Worm (Caenorhabditis elegans) whole organism, midembryonic: ENCODE results near the gene B0432.10.

Source experiments
- T22C8.4 ChIP-seq: fragments of 200-800 bp; sonication (Bioruptor generic); IDR thresholded peaks from 2 replicates; pipeline ENCODE4 v1.3.6; 2022; ENCODE audit warnings: missing genetic modification characterization, missing compliant biosample characterization
- cog-1 ChIP-seq: sonication (generic microtip); optimal IDR thresholded peaks from 2 replicates; lab custom pipeline; 2016; ENCODE audit warnings: missing genetic modification characterization, missing compliant biosample characterization
- flt-1 ChIP-seq: fragments of 200-800 bp; sonication (Bioruptor generic); IDR thresholded peaks from 2 replicates; pipeline ENCODE4 v1.3.6; 2022; ENCODE audit warnings: missing genetic modification characterization, missing compliant biosample characterization
- klf-2 ChIP-seq: fragments of 200-800 bp; sonication (Bioruptor generic); conservative IDR thresholded peaks from 2 replicates; pipeline ENCODE4 v1.3.6; 2022; ENCODE audit warnings: missing genetic modification reagents, missing genetic modification characterization, missing compliant biosample characterization
- med-1 ChIP-seq: sonication (generic microtip); optimal IDR thresholded peaks from 2 replicates; lab custom pipeline; 2017; ENCODE audit warnings: missing genetic modification characterization, mild to moderate bottlenecking, missing compliant biosample characterization, antibody characterized with exemption, missing genetic modification reagents; ENCODE audit not compliant: insufficient read depth
- ref-1 ChIP-seq: fragments of 200-800 bp; sonication (Bioruptor generic); conservative IDR thresholded peaks from 2 replicates; pipeline ENCODE4 v1.3.6; 2022; ENCODE audit warnings: missing genetic modification reagents, missing genetic modification characterization, missing compliant biosample characterization
- tab-1 ChIP-seq: fragments of 200-800 bp; sonication (Bioruptor generic); IDR thresholded peaks from 2 replicates; pipeline ENCODE4 v1.3.6; 2022; ENCODE audit warnings: missing genetic modification characterization, missing compliant biosample characterization
- ztf-23 ChIP-seq: fragments of 200-800 bp; sonication (Bioruptor generic); IDR thresholded peaks from 2 replicates; pipeline ENCODE4 v1.3.6; 2022; ENCODE audit warnings: missing genetic modification reagents, missing genetic modification characterization, missing compliant biosample characterization
- ztf-29 ChIP-seq: fragments of 200-800 bp; sonication (Bioruptor generic); IDR thresholded peaks from 2 replicates; pipeline ENCODE4 v1.3.6; 2022; ENCODE audit warnings: missing genetic modification reagents, missing genetic modification characterization, missing compliant biosample characterization

B0432.10 gene

DNA sequence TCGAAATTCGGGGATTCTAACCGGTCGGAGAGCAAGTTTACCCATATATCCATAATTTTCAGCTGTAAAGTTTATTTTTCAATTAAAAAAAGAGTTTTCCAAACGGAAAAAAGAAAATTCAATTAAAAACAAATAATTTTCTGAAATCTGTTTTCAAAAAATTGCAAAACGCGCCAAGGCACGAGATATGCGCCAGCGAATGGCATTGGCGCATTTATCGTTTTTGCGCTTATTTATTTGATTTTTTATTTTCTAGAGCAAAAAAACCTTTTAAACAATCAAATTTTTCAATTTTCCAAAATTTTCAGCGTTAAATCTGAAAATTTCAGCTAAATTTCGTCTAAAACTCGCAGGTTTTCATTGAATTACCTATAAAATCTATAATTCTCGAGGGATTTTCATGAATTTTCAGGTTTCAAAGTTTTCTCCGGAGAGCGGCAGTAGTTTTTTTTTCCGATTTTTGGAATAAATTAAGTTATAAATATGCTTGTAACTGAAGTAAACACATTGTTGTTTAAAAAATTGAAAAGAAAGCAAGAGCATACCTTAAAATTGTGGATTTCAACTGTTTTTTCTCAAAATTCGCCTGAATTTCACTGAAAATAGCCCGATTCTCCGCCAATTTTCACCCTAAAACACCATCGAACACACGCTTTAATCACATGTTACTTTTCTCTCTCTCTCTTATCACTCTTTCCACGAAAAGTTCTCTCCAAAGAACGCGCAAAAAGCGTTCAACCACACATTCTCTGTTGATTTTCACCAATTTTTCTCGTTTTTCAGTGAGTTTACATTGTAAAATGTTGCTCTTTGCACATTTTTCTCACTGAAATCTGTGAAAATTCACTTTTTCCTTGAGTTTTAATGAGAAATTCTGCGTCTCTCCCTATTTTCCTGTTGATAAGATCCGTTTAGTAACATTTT, at the start of gene B0432.10:
Gene B0432.10, minus strand, starts transcription at position 649 of the 924 bp plus-strand sequence.
- TF ChIP-seq tab-1 (no peak), flt-1 (GFP tag; lab: Robert Waterston, UW) (no peak), med-1 (GFP tag; lab: Kevin White, UChicago) (no peak), cog-1 (tag; lab: Kevin White, UChicago) (peak; percentile 29)

DNA sequence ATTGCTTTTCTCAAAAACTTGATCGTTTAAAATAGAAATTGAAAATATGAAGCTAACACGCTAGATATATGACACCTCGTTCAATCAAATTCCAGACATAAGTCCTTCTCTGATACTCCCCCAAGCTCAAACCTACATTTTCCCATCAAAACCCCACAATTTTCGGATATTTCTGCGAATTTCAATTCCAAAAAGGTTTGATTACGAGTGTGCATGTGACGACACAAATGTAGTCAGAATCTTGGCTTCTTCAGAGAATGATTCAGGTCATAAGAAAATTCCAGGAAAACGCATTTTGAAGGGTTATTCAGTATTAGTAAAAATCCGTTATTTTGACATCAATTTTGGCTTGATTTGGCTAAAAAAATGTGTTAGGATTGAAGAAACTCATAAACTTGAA, 48.8 kb upstream of the B0432.10 start:
- TF ChIP-seq ztf-23 (no peak), T22C8.4 (GFP tag; lab: Robert Waterston, UW) (no peak), cog-1 (tag; lab: Kevin White, UChicago) (no peak), klf-2 (GFP tag; lab: Robert Waterston, UW) (no peak), med-1 (GFP tag; lab: Kevin White, UChicago) (no peak), ref-1 (GFP tag; lab: Robert Waterston, UW) (no peak), tab-1 (no peak), flt-1 (GFP tag; lab: Robert Waterston, UW) (no peak), ztf-29 (GFP tag; lab: Robert Waterston, UW) (no peak)

- TF ChIP-seq ref-1 (GFP tag; lab: Robert Waterston, UW), result no peak
- no peak for TF ChIP-seq ztf-23
- TF ChIP-seq flt-1 (GFP tag; lab: Robert Waterston, UW), result no peak
- TF ChIP-seq T22C8.4 (GFP tag; lab: Robert Waterston, UW), result no peak
- TF ChIP-seq klf-2 (GFP tag; lab: Robert Waterston, UW), result no peak
- TF ChIP-seq med-1 (GFP tag; lab: Kevin White, UChicago), result no peak
- TF ChIP-seq ztf-29 (GFP tag; lab: Robert Waterston, UW), result no peak
- no peak for TF ChIP-seq tab-1
- TF ChIP-seq cog-1 (tag; lab: Kevin White, UChicago), result no peak
Measured at ce11 chrII:333853-334449, 47.9 kb upstream of the B0432.10 start.

DNA sequence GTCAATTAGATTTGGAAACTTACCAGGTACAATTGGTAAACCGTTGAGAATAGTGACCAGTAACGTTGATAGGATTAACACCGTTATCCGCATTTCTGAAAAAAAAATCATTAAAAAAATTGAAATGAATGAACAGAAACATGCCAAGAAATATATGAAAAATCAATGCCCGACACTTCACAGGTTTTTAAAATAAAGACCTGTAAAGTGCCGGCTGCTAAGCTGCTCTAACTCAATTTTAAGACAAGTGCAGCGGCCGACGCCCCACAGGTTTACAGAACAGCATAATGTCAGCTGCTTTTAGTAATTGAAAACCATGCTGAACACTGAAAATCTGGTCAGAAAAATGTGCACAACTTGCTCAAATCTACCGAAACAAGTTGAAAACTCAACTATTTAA, 46.3 kb upstream of the B0432.10 start, which contains the start of gene cbn-1:
Gene cbn-1, minus strand, starts transcription at position 101 of the 400 bp plus-strand sequence.
- TF ChIP-seq klf-2 (GFP tag; lab: Robert Waterston, UW) (no peak), ztf-29 (GFP tag; lab: Robert Waterston, UW) (no peak), tab-1 (no peak), med-1 (GFP tag; lab: Kevin White, UChicago) (no peak), T22C8.4 (GFP tag; lab: Robert Waterston, UW) (no peak), flt-1 (GFP tag; lab: Robert Waterston, UW) (no peak), cog-1 (tag; lab: Kevin White, UChicago) (no peak), ref-1 (GFP tag; lab: Robert Waterston, UW) (no peak), ztf-23 (no peak)

DNA sequence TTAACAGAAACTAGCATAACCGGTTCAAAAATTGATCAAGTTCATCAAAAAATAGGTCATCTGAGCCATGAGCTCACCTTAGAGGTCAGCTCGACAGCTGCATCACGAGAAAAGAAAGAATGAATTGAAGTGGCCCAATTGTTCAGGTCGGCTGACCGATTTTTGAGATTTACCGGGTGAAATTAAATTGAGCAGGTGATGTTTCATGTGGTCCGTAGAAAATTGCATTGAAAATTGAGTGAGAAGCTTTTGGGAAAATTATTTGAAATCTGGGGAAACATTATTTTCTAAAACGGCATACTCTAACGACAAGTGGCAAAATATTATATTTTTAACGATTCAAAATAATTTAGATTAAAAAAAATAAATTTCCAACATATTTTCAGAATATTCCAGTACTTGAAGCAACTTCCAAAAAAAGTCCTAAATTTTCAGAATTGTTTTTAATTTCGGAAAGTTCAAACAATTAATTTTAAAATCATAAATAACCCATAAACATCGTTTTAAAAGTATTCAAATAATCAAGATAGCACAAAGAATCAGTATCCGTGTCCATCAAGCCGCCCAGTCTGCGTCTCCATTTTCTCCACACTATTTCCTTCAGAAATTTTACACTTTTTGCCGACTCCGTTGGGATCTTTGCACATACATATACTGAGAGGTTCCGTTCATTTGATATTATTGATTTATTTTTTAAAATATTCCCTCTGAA, 39.7 kb upstream of the B0432.10 start, which contains the start of gene sgcb-1:
Gene sgcb-1, plus strand, starts transcription at position 662 of the 712 bp plus-strand sequence.
- TF ChIP-seq ztf-23 (no peak), klf-2 (GFP tag; lab: Robert Waterston, UW) (no peak), T22C8.4 (GFP tag; lab: Robert Waterston, UW) (no peak), ztf-29 (GFP tag; lab: Robert Waterston, UW) (no peak), tab-1 (no peak), flt-1 (GFP tag; lab: Robert Waterston, UW) (no peak), ref-1 (GFP tag; lab: Robert Waterston, UW) (no peak), med-1 (GFP tag; lab: Kevin White, UChicago) (no peak), cog-1 (tag; lab: Kevin White, UChicago) (no peak)

DNA sequence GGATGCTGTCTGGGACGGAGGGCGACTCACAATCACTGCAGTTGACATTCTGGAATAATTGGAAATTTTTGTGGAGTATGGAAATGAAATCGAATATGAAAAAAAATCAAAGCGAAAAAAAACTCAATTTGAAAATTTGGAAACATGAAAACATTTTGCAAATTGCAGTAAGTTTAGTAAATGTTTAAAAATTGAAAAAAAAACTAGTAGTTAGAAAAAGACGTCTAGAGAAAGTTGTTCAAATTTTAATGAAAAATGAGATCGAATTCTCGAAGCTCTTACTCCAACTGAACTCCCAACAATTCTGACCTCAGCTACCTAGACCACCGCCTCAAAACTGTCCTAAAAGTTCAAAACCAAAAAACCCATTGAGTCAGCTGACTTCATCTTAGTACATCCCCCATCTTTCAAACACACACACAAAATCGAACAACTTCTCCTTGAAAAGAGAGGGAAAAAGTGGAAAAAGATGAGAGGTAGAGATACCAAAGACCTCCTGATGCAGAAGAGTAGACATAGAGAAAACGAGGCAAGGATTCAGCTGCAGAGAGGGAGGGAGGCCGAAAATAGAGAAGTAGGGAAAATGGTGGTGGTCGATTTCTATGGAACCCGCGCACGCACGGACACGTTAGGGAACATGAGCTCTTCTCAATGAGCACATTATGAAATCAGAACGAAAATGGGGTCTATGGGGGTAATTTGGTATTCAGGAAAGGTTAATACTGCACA, 37.1 kb upstream of the B0432.10 start, which contains the start of gene K01A2.10:
Gene K01A2.10, minus strand, starts transcription at position 51 of the 729 bp plus-strand sequence.
- no peak for TF ChIP-seq med-1 (GFP tag; lab: Kevin White, UChicago)
- no peak for TF ChIP-seq ref-1 (GFP tag; lab: Robert Waterston, UW)

- no peak for TF ChIP-seq ztf-29 (GFP tag; lab: Robert Waterston, UW)
- TF ChIP-seq ztf-23, result no peak
- no peak for TF ChIP-seq T22C8.4 (GFP tag; lab: Robert Waterston, UW)
- TF ChIP-seq klf-2 (GFP tag; lab: Robert Waterston, UW), result no peak
- no peak for TF ChIP-seq tab-1
- no peak for TF ChIP-seq flt-1 (GFP tag; lab: Robert Waterston, UW)
- TF ChIP-seq cog-1 (tag; lab: Kevin White, UChicago), result no peak
- no peak for TF ChIP-seq ref-1 (GFP tag; lab: Robert Waterston, UW)
- TF ChIP-seq med-1 (GFP tag; lab: Kevin White, UChicago), result no peak
Measured at ce11 chrII:321183-321582, 35.1 kb upstream of the B0432.10 start.

DNA sequence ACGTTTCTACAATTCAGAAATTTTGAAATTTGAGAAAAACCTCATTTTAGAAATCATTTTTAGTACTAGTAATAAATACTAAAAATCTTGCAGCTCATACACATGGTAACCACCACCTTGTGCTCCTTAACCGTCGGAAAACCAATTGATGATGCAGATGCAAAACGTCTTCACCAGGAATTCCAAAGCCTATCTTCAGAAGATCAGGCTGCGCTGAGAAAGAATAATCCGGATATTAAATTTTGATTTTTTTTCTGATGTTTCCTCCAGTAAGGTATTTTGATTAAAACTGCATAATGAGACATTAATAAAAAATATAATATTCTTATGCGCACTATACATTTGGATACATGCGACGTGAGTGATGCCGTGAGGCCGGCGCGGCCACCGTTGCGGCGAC, 34.7 kb upstream of the B0432.10 start:
- TF ChIP-seq klf-2 (GFP tag; lab: Robert Waterston, UW) (no peak), flt-1 (GFP tag; lab: Robert Waterston, UW) (no peak), ref-1 (GFP tag; lab: Robert Waterston, UW) (no peak), ztf-29 (GFP tag; lab: Robert Waterston, UW) (no peak), ztf-23 (no peak)
